Worm (Caenorhabditis elegans): ENCODE results near the gene T06C12.9.

ce11 chrV:15913714-15914113 is 27.8 kb upstream of the T06C12.9 start, which contains the start of gene F35E8.7:
- TF ChIP-seq ceh-83 (GFP tag; optimal IDR thresholded peaks at IDR 0.05) (no peak), blmp-1 (tag; optimal IDR thresholded peaks at IDR 0.05) (no peak), sem-2 (GFP tag; optimal IDR thresholded peaks at IDR 0.05) (no peak), ceh-39 (tag; optimal IDR thresholded peaks at IDR 0.05) (no peak), nhr-237 (tag; optimal IDR thresholded peaks at IDR 0.05) (no peak)

Data from whole organism, mixed stage, embryonic.